Fruit fly (Drosophila melanogaster) whole organism, embryonic: ENCODE measurements around the gene trbl.
A peak's percentile ranks its signal among the peaks of the same experiment; 100 is the strongest.

ENCODE experiments used
- ATbp ChIP-seq: fragments of 200-800 bp; sonication (Bioruptor generic); optimal IDR thresholded peaks from 2 replicates; lab custom pipeline; 2017; ENCODE audit warnings: missing biosample characterization, mild to moderate bottlenecking, missing genetic modification characterization, missing genetic modification reagents
- Bdp1 ChIP-seq: fragments of 200-800 bp; sonication (Bioruptor generic); optimal IDR thresholded peaks from 3 replicates; lab custom pipeline; 2016; ENCODE audit warnings: missing biosample characterization, missing genetic modification characterization
- Bgb ChIP-seq: fragments of 200-800 bp; sonication (Bioruptor generic); IDR thresholded peaks from 2 replicates; pipeline ENCODE4 v1.3.6; 2022; ENCODE audit warnings: missing biosample characterization, missing genetic modification characterization; ENCODE audit not compliant: partially characterized antibody
- CG10543 ChIP-seq: fragments of 200-800 bp; sonication (Bioruptor generic); optimal IDR thresholded peaks from 3 replicates; lab custom pipeline; 2017; ENCODE audit warnings: missing biosample characterization, mild to moderate bottlenecking, missing genetic modification characterization, moderate library complexity
- CG12659 ChIP-seq: fragments of 200-800 bp; sonication (Bioruptor generic); optimal IDR thresholded peaks from 3 replicates; lab custom pipeline; 2017; ENCODE audit warnings: mild to moderate bottlenecking, missing biosample characterization, missing genetic modification reagents, missing genetic modification characterization
- CG1647 ChIP-seq: fragments of 200-800 bp; sonication (Bioruptor generic); optimal IDR thresholded peaks from 3 replicates; lab custom pipeline; 2016; ENCODE audit warnings: missing biosample characterization, missing genetic modification characterization
- CG17359 ChIP-seq: fragments of 200-800 bp; sonication (Bioruptor generic); optimal IDR thresholded peaks from 3 replicates; lab custom pipeline; 2018; ENCODE audit warnings: missing biosample characterization, mild to moderate bottlenecking, missing genetic modification characterization, moderate library complexity
- CG17802 ChIP-seq: fragments of 200-800 bp; sonication (Bioruptor generic); optimal IDR thresholded peaks from 2 replicates; lab custom pipeline; 2018; ENCODE audit warnings: missing biosample characterization, mild to moderate bottlenecking, missing genetic modification characterization, moderate library complexity
- CG17912 ChIP-seq: fragments of 200-800 bp; sonication (Bioruptor generic); optimal IDR thresholded peaks from 2 replicates; lab custom pipeline; 2018; ENCODE audit warnings: missing biosample characterization, mild to moderate bottlenecking, missing genetic modification characterization
- CG2120 ChIP-seq: fragments of 200-800 bp; sonication (Bioruptor generic); optimal IDR thresholded peaks from 3 replicates; lab custom pipeline; 2016; ENCODE audit warnings: missing biosample characterization, missing genetic modification characterization
- CG2202 ChIP-seq: fragments of 200-800 bp; sonication (Bioruptor generic); optimal IDR thresholded peaks from 2 replicates; lab custom pipeline; 2018; ENCODE audit warnings: missing biosample characterization, mild to moderate bottlenecking, missing genetic modification characterization
- CG30403 ChIP-seq: fragments of 200-800 bp; sonication (Bioruptor generic); optimal IDR thresholded peaks from 3 replicates; lab custom pipeline; 2016; ENCODE audit warnings: missing biosample characterization, missing genetic modification characterization
- CG3407 ChIP-seq: fragments of 200-800 bp; sonication (Bioruptor generic); optimal IDR thresholded peaks from 2 replicates; lab custom pipeline; 2018; ENCODE audit warnings: missing biosample characterization, mild to moderate bottlenecking, missing genetic modification characterization
- CG42726 ChIP-seq: fragments of 200-800 bp; sonication (Bioruptor generic); IDR thresholded peaks from 2 replicates; pipeline ENCODE4 v1.3.6; 2022; ENCODE audit warnings: missing biosample characterization, missing genetic modification characterization; ENCODE audit not compliant: partially characterized antibody
- CG4328 ChIP-seq: fragments of 200-800 bp; sonication (Bioruptor generic); optimal IDR thresholded peaks from 3 replicates; lab custom pipeline; 2017; ENCODE audit warnings: missing biosample characterization, missing genetic modification reagents, missing genetic modification characterization
- CG43689 ChIP-seq: fragments of 200-800 bp; sonication (Bioruptor generic); IDR thresholded peaks from 2 replicates; pipeline ENCODE4 v1.3.6; 2022; ENCODE audit warnings: missing biosample characterization, missing genetic modification characterization
- CG4707 ChIP-seq: fragments of 200-800 bp; sonication (Bioruptor generic); optimal IDR thresholded peaks from 2 replicates; lab custom pipeline; 2018; ENCODE audit warnings: missing biosample characterization, mild to moderate bottlenecking, missing genetic modification characterization, moderate library complexity
- CG4730 ChIP-seq: fragments of 200-800 bp; sonication (Bioruptor generic); IDR thresholded peaks from 2 replicates; pipeline ENCODE4 v1.3.6; 2022; ENCODE audit warnings: missing biosample characterization, missing genetic modification characterization
- CG5245 ChIP-seq: fragments of 200-800 bp; sonication (Bioruptor generic); optimal IDR thresholded peaks from 3 replicates; lab custom pipeline; 2016; ENCODE audit warnings: missing biosample characterization, missing genetic modification characterization
- CG6654 ChIP-seq: fragments of 200-800 bp; sonication (Bioruptor generic); optimal IDR thresholded peaks from 2 replicates; lab custom pipeline; 2017; ENCODE audit warnings: missing biosample characterization, mild to moderate bottlenecking, missing genetic modification characterization
- CG6813 ChIP-seq: fragments of 200-800 bp; sonication (Bioruptor generic); optimal IDR thresholded peaks from 2 replicates; lab custom pipeline; 2017; ENCODE audit warnings: missing biosample characterization, missing genetic modification characterization, mild to moderate bottlenecking, moderate library complexity, missing genetic modification reagents
- CG7745 ChIP-seq: fragments of 200-800 bp; sonication (Bioruptor generic); optimal IDR thresholded peaks from 2 replicates; lab custom pipeline; 2018; ENCODE audit warnings: missing biosample characterization, mild to moderate bottlenecking, missing genetic modification characterization, moderate library complexity
- CG9817 ChIP-seq: fragments of 200-800 bp; sonication (Bioruptor generic); optimal IDR thresholded peaks from 2 replicates; lab custom pipeline; 2018; ENCODE audit warnings: missing biosample characterization, mild to moderate bottlenecking, missing genetic modification characterization, moderate library complexity
- CG9876 ChIP-seq: fragments of 200-800 bp; sonication (Bioruptor generic); optimal IDR thresholded peaks from 2 replicates; lab custom pipeline; 2016; ENCODE audit warnings: missing biosample characterization, missing genetic modification characterization
- Chrac-16 ChIP-seq: fragments of 200-800 bp; sonication (Bioruptor generic); optimal IDR thresholded peaks from 3 replicates; lab custom pipeline; 2016; ENCODE audit warnings: missing biosample characterization, missing genetic modification characterization
- Dref ChIP-seq: fragments of 200-800 bp; sonication (Bioruptor generic); IDR thresholded peaks from 2 replicates; pipeline ENCODE4 v1.3.6; 2022; ENCODE audit warnings: missing biosample characterization, missing genetic modification characterization
- ERR ChIP-seq: fragments of 200-800 bp; sonication (Bioruptor generic); optimal IDR thresholded peaks from 2 replicates; lab custom pipeline; 2016; ENCODE audit warnings: missing biosample characterization, missing genetic modification characterization
- Eip74EF ChIP-seq, 2 experiments: fragments of 200-800 bp in 1 of 2; fragments of >200 bp in 1 of 2; sonication (Bioruptor generic) in 1 of 2; optimal IDR thresholded peaks; 2 replicates each; lab custom pipeline; 2017 to 2019; ENCODE audit warnings: missing biosample characterization in 2 of 2, missing genetic modification characterization in 2 of 2, mild to moderate bottlenecking in 1 of 2, moderate library complexity in 1 of 2
- Elba2 ChIP-seq: fragments of 200-800 bp; sonication (Bioruptor generic); optimal IDR thresholded peaks from 3 replicates; lab custom pipeline; 2016; ENCODE audit warnings: missing biosample characterization, missing genetic modification characterization
- Gsc ChIP-seq: fragments of 200-800 bp; sonication (Bioruptor generic); IDR thresholded peaks from 2 replicates; pipeline ENCODE4 v1.3.6; 2022; ENCODE audit warnings: missing biosample characterization, missing genetic modification characterization
- HLH4C ChIP-seq: fragments of 200-800 bp; sonication (Bioruptor generic); IDR thresholded peaks from 3 replicates; pipeline ENCODE4 v1.3.6; 2022; ENCODE audit warnings: missing biosample characterization, missing genetic modification characterization; ENCODE audit not compliant: partially characterized antibody
- Med ChIP-seq: fragments of 200-800 bp; sonication (Bioruptor generic); peaks from one replicate; lab custom pipeline; 2016; ENCODE audit warnings: missing biosample characterization, missing genetic modification characterization, mild to moderate bottlenecking, inconsistent platforms, moderate library complexity
- Mes4 ChIP-seq: fragments of 200-800 bp; sonication (Bioruptor generic); optimal IDR thresholded peaks from 2 replicates; lab custom pipeline; 2016; ENCODE audit warnings: missing biosample characterization, missing genetic modification characterization
- Ravus ChIP-seq: fragments of 200-800 bp; sonication (Bioruptor generic); IDR thresholded peaks from 2 replicates; pipeline ENCODE4 v1.3.6; 2022; ENCODE audit warnings: missing biosample characterization, missing genetic modification characterization
- TFAM ChIP-seq: fragments of 200-800 bp; sonication (Bioruptor generic); optimal IDR thresholded peaks from 2 replicates; lab custom pipeline; 2017; ENCODE audit warnings: missing biosample characterization, missing genetic modification characterization, inconsistent platforms
- amos ChIP-seq: fragments of 200-800 bp; sonication (Bioruptor generic); IDR thresholded peaks from 2 replicates; pipeline ENCODE4 v1.3.6; 2022; ENCODE audit warnings: missing biosample characterization, missing genetic modification characterization; ENCODE audit not compliant: partially characterized antibody
- aop ChIP-seq: fragments of 200-800 bp; sonication (Bioruptor generic); IDR thresholded peaks from 2 replicates; pipeline ENCODE4 v1.3.6; 2022; ENCODE audit warnings: missing biosample characterization, missing genetic modification characterization
- cad ChIP-seq: fragments of >200 bp; optimal IDR thresholded peaks from 2 replicates; lab custom pipeline; 2017; ENCODE audit warnings: missing biosample characterization, missing genetic modification characterization
- cg ChIP-seq: fragments of 200-800 bp; sonication (Bioruptor generic); optimal IDR thresholded peaks from 3 replicates; lab custom pipeline; 2019; ENCODE audit warnings: missing biosample characterization, mild to moderate bottlenecking, missing genetic modification characterization, moderate library complexity
- eyg ChIP-seq: fragments of 200-800 bp; sonication (Bioruptor generic); optimal IDR thresholded peaks from 3 replicates; lab custom pipeline; 2016; ENCODE audit warnings: missing biosample characterization, missing genetic modification characterization
- ftz-f1 ChIP-seq: fragments of 200-800 bp; sonication (Bioruptor generic); optimal IDR thresholded peaks from 2 replicates; lab custom pipeline; 2016; ENCODE audit warnings: missing biosample characterization, missing genetic modification characterization
- grau ChIP-seq: fragments of 200-800 bp; optimal IDR thresholded peaks from 3 replicates; lab custom pipeline; 2019; ENCODE audit warnings: missing biosample characterization, mild to moderate bottlenecking, missing genetic modification characterization, moderate library complexity
- gro ChIP-seq: fragments of 200-800 bp; sonication (Bioruptor generic); optimal IDR thresholded peaks from 2 replicates; lab custom pipeline; 2016; ENCODE audit warnings: missing biosample characterization, missing genetic modification characterization
- hbn ChIP-seq: fragments of 200-800 bp; sonication (Bioruptor generic); IDR thresholded peaks from 2 replicates; pipeline ENCODE4 v1.3.6; 2022; ENCODE audit warnings: missing biosample characterization, missing genetic modification characterization; ENCODE audit not compliant: partially characterized antibody
- peb ChIP-seq: fragments of 200-800 bp; sonication (Bioruptor generic); IDR thresholded peaks from 2 replicates; pipeline ENCODE4 v1.3.6; 2022; ENCODE audit warnings: missing biosample characterization, missing genetic modification characterization
- pnt ChIP-seq: fragments of 200-800 bp; sonication (Bioruptor generic); optimal IDR thresholded peaks from 3 replicates; lab custom pipeline; 2016; ENCODE audit warnings: missing biosample characterization, missing genetic modification characterization
- seq ChIP-seq: fragments of 200-800 bp; sonication (Bioruptor generic); IDR thresholded peaks from 2 replicates; pipeline ENCODE4 v1.3.6; 2022; ENCODE audit warnings: missing biosample characterization, missing genetic modification characterization
- sim ChIP-seq: fragments of 200-800 bp; sonication (Bioruptor generic); IDR thresholded peaks from 2 replicates; pipeline ENCODE4 v1.3.6; 2022; ENCODE audit warnings: missing biosample characterization, missing genetic modification characterization
- stc ChIP-seq: fragments of 200-800 bp; sonication (Bioruptor generic); IDR thresholded peaks from 2 replicates; pipeline ENCODE4 v1.3.6; 2022; ENCODE audit warnings: missing biosample characterization, missing genetic modification characterization
- tgo ChIP-seq: fragments of 200-800 bp; sonication (Bioruptor generic); IDR thresholded peaks from 3 replicates; pipeline ENCODE4 v1.3.6; 2022; ENCODE audit warnings: missing biosample characterization, missing genetic modification characterization

The trbl gene

dm6 chr3L:20399550-20400109, 1.8 kb downstream of the trbl start (continued):
- no peak for TF ChIP-seq amos (GFP tag; lab: Robert Waterston, UW)
- TF ChIP-seq aop, result no peak; the same call in 1 of the 2 replicates
- peak; percentile 27 for TF ChIP-seq Elba2 (GFP tag; lab: Kevin White, UChicago)
- TF ChIP-seq CG17802, result peak; percentile 23
- TF ChIP-seq CG2120 (GFP tag; lab: Kevin White, UChicago), result peak; percentile 93
- peak; percentile 58 for TF ChIP-seq CG17912 (GFP tag; lab: Kevin White, UChicago)
- TF ChIP-seq Dref (GFP tag; lab: Robert Waterston, UW), result peak; percentile 33; the same call in 1 of the 2 replicates
- peak; percentile 69 for TF ChIP-seq CG6813 (GFP tag; lab: Kevin White, UChicago)
- peak; percentile 43; the same call in 1 of the 2 replicates for TF ChIP-seq CG43689
- TF ChIP-seq stc (GFP tag; lab: Robert Waterston, UW), result peak; percentile 84
- peak; percentile 82 for TF ChIP-seq CG9817 (tag; lab: Kevin White, UChicago)
- TF ChIP-seq CG9876 (GFP tag; lab: Kevin White, UChicago), result peak; percentile 62
- TF ChIP-seq CG12659, result peak; percentile 93
- TF ChIP-seq grau (tag; lab: Kevin White, UChicago), result peak; percentile 92
- peak; percentile 80 for TF ChIP-seq gro (GFP tag; lab: Kevin White, UChicago)
- TF ChIP-seq Chrac-16 (GFP tag; lab: Kevin White, UChicago), result peak; percentile 84
- TF ChIP-seq CG4730 (GFP tag; lab: Robert Waterston, UW), result peak; percentile 73
- TF ChIP-seq CG4707 (GFP tag; lab: Kevin White, UChicago), result peak; percentile 56
- TF ChIP-seq CG17359 (tag; lab: Kevin White, UChicago), result peak; percentile 93
- TF ChIP-seq Gsc (GFP tag; lab: Robert Waterston, UW), result no peak
- TF ChIP-seq Bdp1, result peak; percentile 68
- TF ChIP-seq CG5245 (GFP tag; lab: Kevin White, UChicago), result peak; percentile 72
- TF ChIP-seq pnt, result peak; percentile 60
- TF ChIP-seq CG30403 (GFP tag; lab: Kevin White, UChicago), result peak; percentile 92
- TF ChIP-seq CG2202, result peak; percentile 63
- TF ChIP-seq peb (GFP tag; lab: Robert Waterston, UW), result peak; percentile 68
- TF ChIP-seq CG1647 (GFP tag; lab: Kevin White, UChicago), result peak; percentile 75
- no peak for TF ChIP-seq CG7745 (tag; lab: Kevin White, UChicago)
- TF ChIP-seq Eip74EF (GFP tag; optimal IDR thresholded peaks at IDR 0.05; lab: Kevin White, UChicago), result peak in 1 of 2 experiments; percentile 89
- TF ChIP-seq ATbp, result peak; percentile 80
- TF ChIP-seq CG10543, result peak; percentile 92
- peak; percentile 20 for TF ChIP-seq TFAM (GFP tag; lab: Kevin White, UChicago)
- TF ChIP-seq CG4328 (GFP tag; lab: Kevin White, UChicago), result peak; percentile 87
- no peak for TF ChIP-seq CG42726 (GFP tag; lab: Robert Waterston, UW)
- peak; percentile 85 for TF ChIP-seq tgo (GFP tag; lab: Robert Waterston, UW)
- TF ChIP-seq Ravus (GFP tag; lab: Robert Waterston, UW), result peak; percentile 20
- no peak for TF ChIP-seq ftz-f1 (GFP tag; lab: Kevin White, UChicago)
- TF ChIP-seq sim (GFP tag; lab: Robert Waterston, UW), result peak; percentile 24; the same call in 1 of the 2 replicates
- TF ChIP-seq cg (GFP tag; lab: Kevin White, UChicago), result no peak
- TF ChIP-seq CG3407 (GFP tag; lab: Kevin White, UChicago), result peak; percentile 65
- TF ChIP-seq seq (GFP tag; lab: Robert Waterston, UW), result peak; percentile 84
- peak; percentile 53 for TF ChIP-seq eyg
- peak; percentile 60 for TF ChIP-seq CG6654 (GFP tag; lab: Kevin White, UChicago)
- TF ChIP-seq hbn, result no peak
- TF ChIP-seq Bgb (GFP tag; lab: Robert Waterston, UW), result no peak
- no peak for TF ChIP-seq cad
- TF ChIP-seq Mes4 (GFP tag; lab: Kevin White, UChicago), result peak; percentile 62
- peak; percentile 62 for TF ChIP-seq ERR (GFP tag; lab: Kevin White, UChicago)
- TF ChIP-seq Med, result peak; percentile 96
- TF ChIP-seq HLH4C (GFP tag; lab: Robert Waterston, UW), result no peak
